Comparison of ENCODE assay signal across 1 fruit fly cellular context in the genomic region with DNA sequence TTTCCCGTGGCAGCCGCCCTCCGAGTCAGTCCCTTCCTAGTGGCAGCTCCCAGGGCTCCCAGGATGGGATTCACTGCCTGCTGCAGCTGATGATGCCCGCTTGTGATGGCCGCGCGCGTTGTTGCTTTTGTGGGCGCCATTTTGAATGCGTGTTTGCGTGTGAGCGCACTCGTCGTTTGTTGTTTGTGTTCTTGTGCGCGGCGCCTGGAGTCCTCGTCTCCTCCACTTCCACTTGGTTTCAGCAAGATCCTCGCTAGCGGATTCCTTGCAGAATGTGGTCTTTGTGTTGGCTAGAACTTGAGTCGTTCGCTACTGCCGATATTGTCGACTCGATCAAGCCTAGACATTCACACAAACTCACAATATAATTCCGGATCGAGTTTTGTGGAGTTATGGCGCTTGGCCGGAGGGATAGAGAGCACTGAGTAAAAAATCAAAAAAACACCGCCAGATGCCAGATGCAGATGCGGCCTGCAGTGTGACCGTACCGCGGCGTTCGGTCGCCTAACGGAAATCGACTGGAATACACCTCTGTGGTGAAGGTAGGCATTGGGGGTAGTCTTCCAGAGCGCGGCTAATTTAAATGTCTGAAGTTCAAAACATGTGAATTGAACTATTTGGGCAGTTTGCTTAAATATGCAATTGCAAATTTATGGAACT.
TF ChIP-seq lines count a peak whose summit lies in the region.

A gene (minus strand): TSS at position 428 of the 660 bp plus-strand sequence.

TF ChIP-seq in whole organism, embryonic, 481 proteins besides CTCF, POLR2A, EP300 and RAD21 (continued from another document):
- TF ChIP-seq pb (GFP tag; optimal IDR thresholded peaks at IDR 0.05; lab: Kevin White, UChicago), result no peak
- no peak for TF ChIP-seq CG6254 (GFP tag; optimal IDR thresholded peaks at IDR 0.05; lab: Kevin White, UChicago)
- no peak for TF ChIP-seq psq (GFP tag; optimal IDR thresholded peaks at IDR 0.05; lab: Kevin White, UChicago)
- no peak for TF ChIP-seq CG31365 (tag; optimal IDR thresholded peaks at IDR 0.05; lab: Kevin White, UChicago)
- no peak for TF ChIP-seq abd-A (tag; optimal IDR thresholded peaks at IDR 0.05; lab: Kevin White, UChicago)
- peak; percentile 16 for TF ChIP-seq grau (tag; optimal IDR thresholded peaks at IDR 0.05; lab: Kevin White, UChicago)
- no peak for TF ChIP-seq Antp (GFP tag; optimal IDR thresholded peaks at IDR 0.05; lab: Kevin White, UChicago)
- no peak for TF ChIP-seq Lim3 (GFP tag; IDR thresholded peaks at IDR 0.05; lab: Robert Waterston, UW)
- peak; percentile 2 for TF ChIP-seq Dad (GFP tag; optimal IDR thresholded peaks at IDR 0.05; lab: Kevin White, UChicago)
- TF ChIP-seq D19B (GFP tag; optimal IDR thresholded peaks at IDR 0.05; lab: Kevin White, UChicago), result no peak
- peak; percentile 55 for TF ChIP-seq kni (GFP tag; optimal IDR thresholded peaks at IDR 0.05; lab: Kevin White, UChicago)
- TF ChIP-seq Hmr (GFP tag; optimal IDR thresholded peaks at IDR 0.05; lab: Kevin White, UChicago), result peak; percentile 42
- TF ChIP-seq tup (GFP tag; optimal IDR thresholded peaks at IDR 0.05; lab: Kevin White, UChicago), result no peak
- no peak for TF ChIP-seq cad (GFP tag; optimal IDR thresholded peaks at IDR 0.05; lab: Kevin White, UChicago)
- TF ChIP-seq jigr1 (GFP tag; IDR thresholded peaks at IDR 0.05; lab: Robert Waterston, UW), result no peak
- TF ChIP-seq wdn (GFP tag; IDR thresholded peaks at IDR 0.05; lab: Robert Waterston, UW), result no peak
- TF ChIP-seq CG32532 (GFP tag; IDR thresholded peaks at IDR 0.05; lab: Robert Waterston, UW), result no peak
- no peak for TF ChIP-seq lola (GFP tag; optimal IDR thresholded peaks at IDR 0.05; lab: Kevin White, UChicago)
- TF ChIP-seq cg (GFP tag; optimal IDR thresholded peaks at IDR 0.05; lab: Kevin White, UChicago), result peak; percentile 1
- TF ChIP-seq fd96Cb (tag; optimal IDR thresholded peaks at IDR 0.05; lab: Kevin White, UChicago), result no peak
- no peak for TF ChIP-seq CG10147 (GFP tag; optimal IDR thresholded peaks at IDR 0.05; lab: Kevin White, UChicago)
- peak; percentile 69 for TF ChIP-seq CG17912 (GFP tag; optimal IDR thresholded peaks at IDR 0.05; lab: Kevin White, UChicago)
- TF ChIP-seq CG14014 (GFP tag; IDR thresholded peaks at IDR 0.05; lab: Robert Waterston, UW), result 0 out of 2 replicates have a peak, but pooled peaks have one; percentile 31
- TF ChIP-seq CG10979 (tag; optimal IDR thresholded peaks at IDR 0.05; lab: Kevin White, UChicago), result peak; percentile 41
- no peak for TF ChIP-seq CG3838 (GFP tag; optimal IDR thresholded peaks at IDR 0.05; lab: Kevin White, UChicago)
- TF ChIP-seq CkIIα-i1 (GFP tag; IDR thresholded peaks at IDR 0.05; lab: Robert Waterston, UW), result no peak
- TF ChIP-seq CG11085 (GFP tag; IDR thresholded peaks at IDR 0.05; lab: Robert Waterston, UW), result no peak
- TF ChIP-seq CG9876 (GFP tag; optimal IDR thresholded peaks at IDR 0.05; lab: Kevin White, UChicago), result no peak
- TF ChIP-seq pum (GFP tag; optimal IDR thresholded peaks at IDR 0.05; lab: Kevin White, UChicago), result no peak
- TF ChIP-seq exex (tag; optimal IDR thresholded peaks at IDR 0.05; lab: Kevin White, UChicago), result no peak
- no peak for TF ChIP-seq hth (optimal IDR thresholded peaks at IDR 0.05; lab: Kevin White, UChicago)
- peak; percentile 91 for TF ChIP-seq phol (tag; optimal IDR thresholded peaks at IDR 0.05; lab: Kevin White, UChicago)
- TF ChIP-seq Dref (GFP tag; IDR thresholded peaks at IDR 0.05; lab: Robert Waterston, UW), result peak; percentile 74
- TF ChIP-seq nmo (GFP tag; optimal IDR thresholded peaks at IDR 0.05; lab: Kevin White, UChicago), result peak; percentile 50
- peak; percentile 71 for TF ChIP-seq HmgZ (tag; optimal IDR thresholded peaks at IDR 0.05; lab: Kevin White, UChicago)
- peak; percentile 19 for TF ChIP-seq CG4617 (GFP tag; optimal IDR thresholded peaks at IDR 0.05; lab: Kevin White, UChicago; ENCODE audit: borderline replicate concordance)
- TF ChIP-seq CG1024 (GFP tag; IDR thresholded peaks at IDR 0.05; lab: Robert Waterston, UW), result no peak
- TF ChIP-seq CG8478 (optimal IDR thresholded peaks at IDR 0.05; lab: Kevin White, UChicago), result no peak
- no peak for TF ChIP-seq BtbVII (GFP tag; optimal IDR thresholded peaks at IDR 0.05; lab: Kevin White, UChicago)
- no peak for TF ChIP-seq CG18599 (GFP tag; optimal IDR thresholded peaks at IDR 0.05; lab: Kevin White, UChicago)
- TF ChIP-seq Ets65A (GFP tag; lab: Kevin White, UChicago), result peak; percentile 9
- TF ChIP-seq BEAF-32 (GFP tag; optimal IDR thresholded peaks at IDR 0.05; lab: Kevin White, UChicago), result peak; percentile 56
- peak in 1 of 3 experiments; percentile 28 for TF ChIP-seq Stat92E (GFP tag; optimal IDR thresholded peaks at IDR 0.05; lab: Kevin White, UChicago)
- TF ChIP-seq hbn (GFP tag; IDR thresholded peaks at IDR 0.05; lab: Robert Waterston, UW; ENCODE audit: partially characterized antibody), result no peak
- TF ChIP-seq Dll (GFP tag; IDR thresholded peaks at IDR 0.05; lab: Robert Waterston, UW; ENCODE audit: partially characterized antibody), result no peak
- no peak for TF ChIP-seq Hr78 (GFP tag; optimal IDR thresholded peaks at IDR 0.05; lab: Kevin White, UChicago)
- TF ChIP-seq CG10431 (GFP tag; optimal IDR thresholded peaks at IDR 0.05; lab: Kevin White, UChicago), result peak; percentile 54
- no peak for TF ChIP-seq zfh2 (GFP tag; optimal IDR thresholded peaks at IDR 0.05; lab: Kevin White, UChicago)
- peak; percentile 26 for TF ChIP-seq CG18619 (GFP tag; optimal IDR thresholded peaks at IDR 0.05; lab: Kevin White, UChicago)
- TF ChIP-seq Rfx (GFP tag; IDR thresholded peaks at IDR 0.05; lab: Robert Waterston, UW), result peak; percentile 55
